Fruit fly (Drosophila melanogaster) whole organism, embryonic: ENCODE data around the gene Iru.
A peak's percentile ranks its signal among the peaks of the same experiment; 100 is the strongest.

ENCODE experiments used
- BtbVII ChIP-seq: fragments of 200-800 bp; sonication (Bioruptor generic); optimal IDR thresholded peaks from 3 replicates; lab custom pipeline; 2017; ENCODE audit warnings: missing biosample characterization, mild to moderate bottlenecking, missing genetic modification characterization
- CG10209 ChIP-seq: fragments of 200-800 bp; sonication (Bioruptor generic); optimal IDR thresholded peaks from 3 replicates; lab custom pipeline; 2017; ENCODE audit warnings: missing biosample characterization, mild to moderate bottlenecking, missing genetic modification characterization, missing genetic modification reagents
- CG10267 ChIP-seq: fragments of 200-800 bp; sonication (Bioruptor generic); optimal IDR thresholded peaks from 2 replicates; lab custom pipeline; 2018; ENCODE audit warnings: missing biosample characterization, mild to moderate bottlenecking, missing genetic modification characterization, moderate library complexity
- CG10543 ChIP-seq: fragments of 200-800 bp; sonication (Bioruptor generic); optimal IDR thresholded peaks from 3 replicates; lab custom pipeline; 2017; ENCODE audit warnings: missing biosample characterization, mild to moderate bottlenecking, missing genetic modification characterization, moderate library complexity
- CG14710 ChIP-seq: fragments of 200-800 bp; sonication (Bioruptor generic); optimal IDR thresholded peaks from 3 replicates; lab custom pipeline; 2019; ENCODE audit warnings: missing biosample characterization, mild to moderate bottlenecking, missing genetic modification characterization, moderate library complexity
- CG14860 ChIP-seq: fragments of 200-800 bp; sonication (Bioruptor generic); IDR thresholded peaks from 3 replicates; pipeline ENCODE4 v1.3.6; 2022; ENCODE audit warnings: missing biosample characterization, missing genetic modification characterization; ENCODE audit not compliant: partially characterized antibody
- CG15514 ChIP-seq: fragments of 200-800 bp; sonication (Bioruptor generic); optimal IDR thresholded peaks from 3 replicates; lab custom pipeline; 2017; ENCODE audit warnings: missing biosample characterization, missing genetic modification characterization, mild to moderate bottlenecking, moderate library complexity, missing genetic modification reagents
- CG17912 ChIP-seq: fragments of 200-800 bp; sonication (Bioruptor generic); optimal IDR thresholded peaks from 2 replicates; lab custom pipeline; 2018; ENCODE audit warnings: missing biosample characterization, mild to moderate bottlenecking, missing genetic modification characterization
- CG18262 ChIP-seq: fragments of 200-800 bp; optimal IDR thresholded peaks from 3 replicates; lab custom pipeline; 2019; ENCODE audit warnings: missing biosample characterization, mild to moderate bottlenecking, missing genetic modification characterization, moderate library complexity
- CG2120 ChIP-seq: fragments of 200-800 bp; sonication (Bioruptor generic); optimal IDR thresholded peaks from 3 replicates; lab custom pipeline; 2016; ENCODE audit warnings: missing biosample characterization, missing genetic modification characterization
- CG30431 ChIP-seq: fragments of 200-800 bp; sonication (Bioruptor generic); optimal IDR thresholded peaks from 2 replicates; lab custom pipeline; 2017; ENCODE audit warnings: missing biosample characterization, missing genetic modification characterization
- CG31224 ChIP-seq: fragments of 200-800 bp; sonication (Bioruptor generic); IDR thresholded peaks from 2 replicates; pipeline ENCODE4 v1.3.6; 2022; ENCODE audit warnings: missing biosample characterization, missing genetic modification characterization
- CG3163 ChIP-seq: fragments of 200-800 bp; sonication (Bioruptor generic); optimal IDR thresholded peaks from 3 replicates; lab custom pipeline; 2016; ENCODE audit warnings: missing biosample characterization, missing genetic modification characterization
- CG32532 ChIP-seq: fragments of 200-800 bp; sonication (Bioruptor generic); IDR thresholded peaks from 2 replicates; pipeline ENCODE4 v1.3.6; 2022; ENCODE audit warnings: missing biosample characterization, missing genetic modification characterization
- CG3407 ChIP-seq: fragments of 200-800 bp; sonication (Bioruptor generic); optimal IDR thresholded peaks from 2 replicates; lab custom pipeline; 2018; ENCODE audit warnings: missing biosample characterization, mild to moderate bottlenecking, missing genetic modification characterization
- CG3726 ChIP-seq: fragments of 200-800 bp; sonication (Bioruptor generic); IDR thresholded peaks from 3 replicates; pipeline ENCODE4, ENCODE4 v1.3.6; 2022; ENCODE audit warnings: missing biosample characterization, missing genetic modification characterization
- CG4424 ChIP-seq: fragments of 200-800 bp; sonication (Bioruptor generic); optimal IDR thresholded peaks from 3 replicates; lab custom pipeline; 2016; ENCODE audit warnings: missing biosample characterization, missing genetic modification characterization
- CG7745 ChIP-seq: fragments of 200-800 bp; sonication (Bioruptor generic); optimal IDR thresholded peaks from 2 replicates; lab custom pipeline; 2018; ENCODE audit warnings: missing biosample characterization, mild to moderate bottlenecking, missing genetic modification characterization, moderate library complexity
- CG8765 ChIP-seq: fragments of 200-800 bp; sonication (Bioruptor generic); IDR thresholded peaks from 2 replicates; pipeline ENCODE4 v1.3.6; 2022; ENCODE audit warnings: missing biosample characterization, missing genetic modification characterization
- CG8944 ChIP-seq: fragments of 200-800 bp; sonication (Bioruptor generic); optimal IDR thresholded peaks from 3 replicates; lab custom pipeline; 2016; ENCODE audit warnings: missing biosample characterization, missing genetic modification characterization
- CG9437 ChIP-seq: fragments of 200-800 bp; sonication (Bioruptor generic); optimal IDR thresholded peaks from 2 replicates; lab custom pipeline; 2018; ENCODE audit warnings: missing biosample characterization, mild to moderate bottlenecking, missing genetic modification characterization
- CG9817 ChIP-seq: fragments of 200-800 bp; sonication (Bioruptor generic); optimal IDR thresholded peaks from 2 replicates; lab custom pipeline; 2018; ENCODE audit warnings: missing biosample characterization, mild to moderate bottlenecking, missing genetic modification characterization, moderate library complexity
- D19A ChIP-seq: fragments of 200-800 bp; optimal IDR thresholded peaks from 3 replicates; lab custom pipeline; 2019; ENCODE audit warnings: missing biosample characterization, mild to moderate bottlenecking, missing genetic modification characterization, moderate library complexity
- Dbx ChIP-seq: fragments of 200-800 bp; sonication (Bioruptor generic); IDR thresholded peaks from 3 replicates; pipeline ENCODE4 v1.3.6; 2022; ENCODE audit warnings: missing biosample characterization, missing genetic modification characterization
- E2f2 ChIP-seq: fragments of 200-800 bp; sonication (Bioruptor generic); IDR thresholded peaks from 2 replicates; pipeline ENCODE4 v1.3.6; 2022; ENCODE audit warnings: missing biosample characterization, missing genetic modification characterization
- Fer1 ChIP-seq: fragments of 200-800 bp; sonication (Bioruptor generic); optimal IDR thresholded peaks from 2 replicates; lab custom pipeline; 2017; ENCODE audit warnings: missing biosample characterization, mild to moderate bottlenecking, missing genetic modification characterization
- GATAe ChIP-seq: fragments of 200-800 bp; sonication (Bioruptor generic); conservative IDR thresholded peaks from 2 replicates; pipeline ENCODE4 v1.3.6; 2022; ENCODE audit warnings: missing biosample characterization, missing genetic modification characterization
- HLH4C ChIP-seq: fragments of 200-800 bp; sonication (Bioruptor generic); IDR thresholded peaks from 3 replicates; pipeline ENCODE4 v1.3.6; 2022; ENCODE audit warnings: missing biosample characterization, missing genetic modification characterization; ENCODE audit not compliant: partially characterized antibody
- HLH54F ChIP-seq: fragments of 200-800 bp; sonication (Bioruptor generic); optimal IDR thresholded peaks from 3 replicates; lab custom pipeline; 2016; ENCODE audit warnings: missing biosample characterization, missing genetic modification characterization
- Meics ChIP-seq: fragments of 200-800 bp; sonication (Bioruptor generic); optimal IDR thresholded peaks from 2 replicates; lab custom pipeline; 2017; ENCODE audit warnings: missing biosample characterization, mild to moderate bottlenecking, missing genetic modification characterization
- NfI ChIP-seq: fragments of 200-800 bp; sonication (Bioruptor generic); optimal IDR thresholded peaks from 3 replicates; lab custom pipeline; 2018; ENCODE audit warnings: missing biosample characterization, mild to moderate bottlenecking, missing genetic modification characterization, moderate library complexity
- PHDP ChIP-seq: fragments of 200-800 bp; sonication (Bioruptor generic); optimal IDR thresholded peaks from 3 replicates; lab custom pipeline; 2018; ENCODE audit warnings: missing biosample characterization, mild to moderate bottlenecking, missing genetic modification characterization, moderate library complexity
- Side ChIP-seq: fragments of 200-800 bp; sonication (Bioruptor generic); optimal IDR thresholded peaks from 2 replicates; lab custom pipeline; 2016; ENCODE audit warnings: missing biosample characterization, missing genetic modification characterization
- Six4 ChIP-seq: fragments of 200-800 bp; sonication (Bioruptor generic); optimal IDR thresholded peaks from 2 replicates; lab custom pipeline; 2016; ENCODE audit warnings: missing biosample characterization, missing genetic modification characterization
- Trl ChIP-seq, 3 experiments: fragments of >200 bp in 2 of 3; fragments of 200-800 bp in 1 of 3; sonication (Bioruptor generic) in 1 of 3; optimal IDR thresholded peaks; 2 replicates in 1 of 3; 3 replicates in 2 of 3; lab custom pipeline; 2016 to 2017; ENCODE audit warnings: missing biosample characterization in 1 of 3, missing genetic modification characterization in 1 of 3
- amos ChIP-seq: fragments of 200-800 bp; sonication (Bioruptor generic); IDR thresholded peaks from 2 replicates; pipeline ENCODE4 v1.3.6; 2022; ENCODE audit warnings: missing biosample characterization, missing genetic modification characterization; ENCODE audit not compliant: partially characterized antibody
- ara ChIP-seq: fragments of 200-800 bp; sonication (Bioruptor generic); IDR thresholded peaks from 2 replicates; pipeline ENCODE4 v1.3.6; 2022; ENCODE audit warnings: missing biosample characterization, missing genetic modification characterization
- ci ChIP-seq: fragments of 200-800 bp; sonication (Bioruptor generic); IDR thresholded peaks from 3 replicates; pipeline ENCODE4 v1.3.6; 2022; ENCODE audit warnings: missing biosample characterization, missing genetic modification characterization
- da ChIP-seq: fragments of 200-800 bp; sonication (Bioruptor generic); optimal IDR thresholded peaks from 2 replicates; lab custom pipeline; 2016; ENCODE audit warnings: missing biosample characterization, missing genetic modification characterization
- gro ChIP-seq: fragments of 200-800 bp; sonication (Bioruptor generic); optimal IDR thresholded peaks from 2 replicates; lab custom pipeline; 2016; ENCODE audit warnings: missing biosample characterization, missing genetic modification characterization
- ham ChIP-seq: fragments of 200-800 bp; sonication (Bioruptor generic); IDR thresholded peaks from 2 replicates; pipeline ENCODE4 v1.3.6; 2022; ENCODE audit warnings: missing biosample characterization, missing genetic modification characterization
- nau ChIP-seq: fragments of 200-800 bp; sonication (Bioruptor generic); optimal IDR thresholded peaks from 3 replicates; lab custom pipeline; 2017; ENCODE audit warnings: missing biosample characterization, mild to moderate bottlenecking, missing genetic modification characterization, missing genetic modification reagents
- pnt ChIP-seq: fragments of 200-800 bp; sonication (Bioruptor generic); optimal IDR thresholded peaks from 3 replicates; lab custom pipeline; 2016; ENCODE audit warnings: missing biosample characterization, missing genetic modification characterization
- psq ChIP-seq: fragments of 200-800 bp; sonication (Bioruptor generic); optimal IDR thresholded peaks from 2 replicates; lab custom pipeline; 2017; ENCODE audit warnings: missing biosample characterization, missing genetic modification characterization
- salm ChIP-seq: fragments of 200-800 bp; sonication (Bioruptor generic); optimal IDR thresholded peaks from 2 replicates; lab custom pipeline; 2018; ENCODE audit warnings: missing biosample characterization, mild to moderate bottlenecking, missing genetic modification characterization
- sens-2 ChIP-seq: fragments of 200-800 bp; sonication (Bioruptor generic); IDR thresholded peaks from 2 replicates; pipeline ENCODE4 v1.3.6; 2022; ENCODE audit warnings: missing biosample characterization, missing genetic modification characterization
- sqz ChIP-seq: fragments of 200-800 bp; sonication (Bioruptor generic); optimal IDR thresholded peaks from 3 replicates; lab custom pipeline; 2018; ENCODE audit warnings: missing biosample characterization, mild to moderate bottlenecking, missing genetic modification characterization
- sug ChIP-seq: fragments of 200-800 bp; optimal IDR thresholded peaks from 2 replicates; lab custom pipeline; 2019; ENCODE audit warnings: missing biosample characterization, mild to moderate bottlenecking, missing genetic modification characterization, moderate library complexity
- trh ChIP-seq: fragments of 200-800 bp; sonication (Bioruptor generic); optimal IDR thresholded peaks from 2 replicates; lab custom pipeline; 2016; ENCODE audit warnings: missing biosample characterization, missing genetic modification characterization
- vfl ChIP-seq: fragments of 200-800 bp; sonication (Bioruptor generic); optimal IDR thresholded peaks from 2 replicates; lab custom pipeline; 2016; ENCODE audit warnings: missing biosample characterization, missing genetic modification characterization

Gene Iru

dm6 chr3R:9051937-9052680, 45.9 kb downstream of the Iru start, which contains the start of gene Kdm2 (continued):
- no peak for TF ChIP-seq CG4424 (GFP tag; lab: Kevin White, UChicago)
- no peak for TF ChIP-seq CG30431 (GFP tag; lab: Kevin White, UChicago)
- peak; percentile 96 for TF ChIP-seq CG15514 (GFP tag; lab: Kevin White, UChicago)
- no peak for TF ChIP-seq CG8944 (GFP tag; lab: Kevin White, UChicago)
- no peak for TF ChIP-seq CG9437 (GFP tag; lab: Kevin White, UChicago)
- TF ChIP-seq CG32532, result no peak
- peak; percentile 67 for TF ChIP-seq CG10267 (tag; lab: Kevin White, UChicago)
- TF ChIP-seq CG18262 (tag; lab: Kevin White, UChicago), result peak; percentile 15
- no peak for TF ChIP-seq CG8765 (GFP tag; lab: Robert Waterston, UW)
- TF ChIP-seq CG3163 (GFP tag; lab: Kevin White, UChicago), result no peak
- no peak for TF ChIP-seq ci (GFP tag; lab: Robert Waterston, UW)
- TF ChIP-seq HLH54F (GFP tag; lab: Kevin White, UChicago), result no peak
- no peak for TF ChIP-seq CG3407 (GFP tag; lab: Kevin White, UChicago)
- TF ChIP-seq CG3726 (GFP tag; lab: Robert Waterston, UW), result no peak
- TF ChIP-seq HLH4C (GFP tag; lab: Robert Waterston, UW), result no peak
- TF ChIP-seq nau (GFP tag; lab: Kevin White, UChicago), result no peak
- no peak for TF ChIP-seq CG17912 (GFP tag; lab: Kevin White, UChicago)
- TF ChIP-seq pnt (GFP tag; lab: Kevin White, UChicago), result no peak
- TF ChIP-seq BtbVII (GFP tag; lab: Kevin White, UChicago), result peak; percentile 34
- TF ChIP-seq sens-2 (GFP tag; lab: Robert Waterston, UW), result no peak
- TF ChIP-seq CG10209, result no peak
- no peak for TF ChIP-seq E2f2 (GFP tag; lab: Robert Waterston, UW)
- TF ChIP-seq D19A (tag; lab: Kevin White, UChicago), result no peak
- no peak for TF ChIP-seq Trl (optimal IDR thresholded peaks at IDR 0.05; lab: Kevin White, UChicago)
- TF ChIP-seq Trl (GFP tag; optimal IDR thresholded peaks at IDR 0.05; lab: Kevin White, UChicago), result no peak
- no peak for TF ChIP-seq Meics (GFP tag; lab: Kevin White, UChicago)
- no peak for TF ChIP-seq vfl (GFP tag; lab: Kevin White, UChicago)
- no peak for TF ChIP-seq Dbx
- TF ChIP-seq Six4, result no peak
- no peak for TF ChIP-seq Side (GFP tag; lab: Kevin White, UChicago)
- TF ChIP-seq da (GFP tag; lab: Kevin White, UChicago), result no peak
- TF ChIP-seq GATAe (GFP tag; lab: Robert Waterston, UW), result no peak
- peak; percentile 85 for TF ChIP-seq sqz
- no peak for TF ChIP-seq CG10543 (GFP tag; lab: Kevin White, UChicago)
- TF ChIP-seq salm (tag; lab: Kevin White, UChicago), result no peak
- no peak for TF ChIP-seq PHDP (tag; lab: Kevin White, UChicago)
- TF ChIP-seq trh (GFP tag; lab: Kevin White, UChicago), result no peak
- no peak for TF ChIP-seq CG2120 (GFP tag; lab: Kevin White, UChicago)
- no peak for TF ChIP-seq sug (tag; lab: Kevin White, UChicago)
- TF ChIP-seq gro (GFP tag; lab: Kevin White, UChicago), result peak; percentile 63
- no peak for TF ChIP-seq ham (GFP tag; lab: Robert Waterston, UW)
- TF ChIP-seq CG14710 (tag; lab: Kevin White, UChicago), result peak; percentile 49
- no peak for TF ChIP-seq amos (GFP tag; lab: Robert Waterston, UW)
- no peak for TF ChIP-seq Fer1 (GFP tag; lab: Kevin White, UChicago)
- TF ChIP-seq NfI (GFP tag; lab: Kevin White, UChicago), result peak; percentile 31
- TF ChIP-seq CG14860, result no peak
- TF ChIP-seq CG31224 (GFP tag; lab: Robert Waterston, UW), result no peak
- TF ChIP-seq psq (GFP tag; lab: Kevin White, UChicago), result no peak
- peak; percentile 18 for TF ChIP-seq CG7745 (tag; lab: Kevin White, UChicago)
- no peak for TF ChIP-seq ara (GFP tag; lab: Robert Waterston, UW)
- no peak for TF ChIP-seq CG9817 (tag; lab: Kevin White, UChicago)
